Fruit fly (Drosophila melanogaster) whole organism, embryonic: Measurements from ENCODE around the gene CG42489.

ENCODE experiments used
- B-H1 ChIP-seq: fragments of 200-800 bp; sonication (Bioruptor generic); IDR thresholded peaks from 3 replicates; pipeline ENCODE4 v1.3.6; 2022; ENCODE audit warnings: missing biosample characterization, missing genetic modification characterization
- CG11247 ChIP-seq: fragments of 200-800 bp; sonication (Bioruptor generic); IDR thresholded peaks from 2 replicates; pipeline ENCODE4 v1.3.6; 2022; ENCODE audit warnings: missing biosample characterization, missing genetic modification characterization
- CG12942 ChIP-seq: fragments of 200-800 bp; sonication (Bioruptor generic); optimal IDR thresholded peaks from 3 replicates; lab custom pipeline; 2016; ENCODE audit warnings: missing biosample characterization, missing genetic modification characterization
- CG13287 ChIP-seq: fragments of 200-800 bp; sonication (Bioruptor generic); IDR thresholded peaks from 2 replicates; pipeline ENCODE4 v1.3.6; 2022; ENCODE audit warnings: missing biosample characterization, missing genetic modification characterization; ENCODE audit not compliant: partially characterized antibody
- CG14014 ChIP-seq: fragments of 200-800 bp; sonication (Bioruptor generic); IDR thresholded peaks from 2 replicates; pipeline ENCODE4 v1.3.6; 2022; ENCODE audit warnings: missing biosample characterization, missing genetic modification characterization
- CG16815 ChIP-seq: fragments of 200-800 bp; sonication (Bioruptor generic); optimal IDR thresholded peaks from 3 replicates; lab custom pipeline; 2017; ENCODE audit warnings: missing biosample characterization, mild to moderate bottlenecking, missing genetic modification characterization
- CG17802 ChIP-seq: fragments of 200-800 bp; sonication (Bioruptor generic); optimal IDR thresholded peaks from 2 replicates; lab custom pipeline; 2018; ENCODE audit warnings: missing biosample characterization, mild to moderate bottlenecking, missing genetic modification characterization, moderate library complexity
- CG2120 ChIP-seq: fragments of 200-800 bp; sonication (Bioruptor generic); optimal IDR thresholded peaks from 3 replicates; lab custom pipeline; 2016; ENCODE audit warnings: missing biosample characterization, missing genetic modification characterization
- CG34376 ChIP-seq: fragments of 200-800 bp; sonication (Bioruptor generic); optimal IDR thresholded peaks from 2 replicates; lab custom pipeline; 2018; ENCODE audit warnings: missing biosample characterization, mild to moderate bottlenecking, missing genetic modification characterization
- CG3838 ChIP-seq: fragments of 200-800 bp; sonication (Bioruptor generic); optimal IDR thresholded peaks from 3 replicates; lab custom pipeline; 2016; ENCODE audit warnings: missing biosample characterization, missing genetic modification characterization
- CG4707 ChIP-seq: fragments of 200-800 bp; sonication (Bioruptor generic); optimal IDR thresholded peaks from 2 replicates; lab custom pipeline; 2018; ENCODE audit warnings: missing biosample characterization, mild to moderate bottlenecking, missing genetic modification characterization, moderate library complexity
- CG6683 ChIP-seq: fragments of 200-800 bp; sonication (Bioruptor generic); optimal IDR thresholded peaks from 2 replicates; lab custom pipeline; 2017; ENCODE audit warnings: missing biosample characterization, mild to moderate bottlenecking, missing genetic modification characterization, missing genetic modification reagents
- CG6765 ChIP-seq: fragments of 200-800 bp; sonication (Bioruptor generic); optimal IDR thresholded peaks from 3 replicates; lab custom pipeline; 2017; ENCODE audit warnings: missing biosample characterization, mild to moderate bottlenecking, missing genetic modification characterization
- CG7987 ChIP-seq: fragments of 200-800 bp; sonication (Bioruptor generic); optimal IDR thresholded peaks from 2 replicates; lab custom pipeline; 2018; ENCODE audit warnings: missing biosample characterization, mild to moderate bottlenecking, missing genetic modification characterization, moderate library complexity
- CG8388 ChIP-seq: fragments of 200-800 bp; sonication (Bioruptor generic); optimal IDR thresholded peaks from 2 replicates; lab custom pipeline; 2019; ENCODE audit warnings: missing biosample characterization, mild to moderate bottlenecking, missing genetic modification characterization, moderate library complexity
- Dbx ChIP-seq: fragments of 200-800 bp; sonication (Bioruptor generic); IDR thresholded peaks from 3 replicates; pipeline ENCODE4 v1.3.6; 2022; ENCODE audit warnings: missing biosample characterization, missing genetic modification characterization
- Elba2 ChIP-seq: fragments of 200-800 bp; sonication (Bioruptor generic); optimal IDR thresholded peaks from 3 replicates; lab custom pipeline; 2016; ENCODE audit warnings: missing biosample characterization, missing genetic modification characterization
- Ets65A ChIP-seq: fragments of 200-800 bp; sonication (Bioruptor generic); peaks from one replicate; lab custom pipeline; 2016; ENCODE audit warnings: missing biosample characterization, missing genetic modification characterization
- HHEX ChIP-seq: fragments of 200-800 bp; sonication (Bioruptor generic); optimal IDR thresholded peaks from 3 replicates; lab custom pipeline; 2017; ENCODE audit warnings: missing biosample characterization, mild to moderate bottlenecking, missing genetic modification characterization, missing genetic modification reagents
- Lhr ChIP-seq: fragments of 200-800 bp; sonication (Bioruptor generic); optimal IDR thresholded peaks from 3 replicates; lab custom pipeline; 2017; ENCODE audit warnings: mild to moderate bottlenecking, missing biosample characterization, missing genetic modification reagents, missing genetic modification characterization
- Mes4 ChIP-seq: fragments of 200-800 bp; sonication (Bioruptor generic); optimal IDR thresholded peaks from 2 replicates; lab custom pipeline; 2016; ENCODE audit warnings: missing biosample characterization, missing genetic modification characterization
- NFAT ChIP-seq: fragments of 200-800 bp; sonication (Bioruptor generic); IDR thresholded peaks from 2 replicates; pipeline ENCODE4 v1.3.6; 2022; ENCODE audit warnings: missing biosample characterization, missing genetic modification characterization
- Nf-YA ChIP-seq: fragments of 200-800 bp; sonication (Bioruptor generic); IDR thresholded peaks from 2 replicates; pipeline ENCODE4 v1.3.6; 2022; ENCODE audit warnings: missing biosample characterization, missing genetic modification characterization
- Nf-YC ChIP-seq: fragments of 200-800 bp; optimal IDR thresholded peaks from 3 replicates; lab custom pipeline; 2019; ENCODE audit warnings: missing biosample characterization, mild to moderate bottlenecking, missing genetic modification characterization, moderate library complexity
- Oli ChIP-seq: fragments of 200-800 bp; sonication (Bioruptor generic); optimal IDR thresholded peaks from 2 replicates; lab custom pipeline; 2018; ENCODE audit warnings: missing biosample characterization, mild to moderate bottlenecking, missing genetic modification characterization, moderate library complexity
- Stat92E ChIP-seq, 3 experiments: fragments of >200 bp in 2 of 3; fragments of 200-800 bp in 1 of 3; sonication (Bioruptor generic) in 1 of 3; optimal IDR thresholded peaks; 2 replicates each; lab custom pipeline; 2017 to 2019; ENCODE audit warnings: missing biosample characterization in 3 of 3, missing genetic modification characterization in 3 of 3, mild to moderate bottlenecking in 1 of 3, moderate library complexity in 1 of 3
- Xbp1 ChIP-seq: fragments of 200-800 bp; sonication (Bioruptor generic); optimal IDR thresholded peaks from 3 replicates; lab custom pipeline; 2016; ENCODE audit warnings: missing biosample characterization, mild to moderate bottlenecking, missing genetic modification characterization
- ash1 ChIP-seq: fragments of 200-800 bp; sonication (Bioruptor generic); optimal IDR thresholded peaks from 2 replicates; lab custom pipeline; 2018; ENCODE audit warnings: missing biosample characterization, mild to moderate bottlenecking, missing genetic modification characterization
- chinmo ChIP-seq: fragments of 200-800 bp; sonication (Bioruptor generic); IDR thresholded peaks from 4 replicates; pipeline ENCODE4 v1.3.6; 2022; ENCODE audit warnings: missing biosample characterization, missing genetic modification characterization; ENCODE audit not compliant: partially characterized antibody
- da ChIP-seq: fragments of 200-800 bp; sonication (Bioruptor generic); optimal IDR thresholded peaks from 2 replicates; lab custom pipeline; 2016; ENCODE audit warnings: missing biosample characterization, missing genetic modification characterization
- dysf ChIP-seq: fragments of 200-800 bp; sonication (Bioruptor generic); IDR thresholded peaks from 3 replicates; pipeline ENCODE4 v1.3.6; 2022; ENCODE audit warnings: missing biosample characterization, missing genetic modification characterization
- esg ChIP-seq: fragments of 200-800 bp; sonication (Bioruptor generic); conservative IDR thresholded peaks from 2 replicates; pipeline ENCODE4 v1.3.6; 2022; ENCODE audit warnings: missing biosample characterization, missing genetic modification characterization
- fu2 ChIP-seq: fragments of 200-800 bp; sonication (Bioruptor generic); optimal IDR thresholded peaks from 2 replicates; lab custom pipeline; 2016; ENCODE audit warnings: missing biosample characterization, missing genetic modification characterization
- gce ChIP-seq: fragments of 200-800 bp; sonication (Bioruptor generic); IDR thresholded peaks from 3 replicates; pipeline ENCODE4 v1.3.6; 2022; ENCODE audit warnings: missing biosample characterization, missing genetic modification characterization
- gsb ChIP-seq: fragments of 200-800 bp; sonication (Bioruptor generic); IDR thresholded peaks from 2 replicates; pipeline ENCODE4 v1.3.6; 2022; ENCODE audit warnings: missing biosample characterization, missing genetic modification characterization
- gt ChIP-seq: fragments of 200-800 bp; sonication (Bioruptor generic); IDR thresholded peaks from 2 replicates; pipeline ENCODE4 v1.3.6; 2022; ENCODE audit warnings: missing biosample characterization, missing genetic modification characterization
- ham ChIP-seq: fragments of 200-800 bp; sonication (Bioruptor generic); IDR thresholded peaks from 2 replicates; pipeline ENCODE4 v1.3.6; 2022; ENCODE audit warnings: missing biosample characterization, missing genetic modification characterization
- hkb ChIP-seq, 2 experiments: fragments of 200-800 bp in 1 of 2; fragments of >200 bp in 1 of 2; sonication (Bioruptor generic) in 1 of 2; IDR thresholded peaks in 1 of 2; optimal IDR thresholded peaks in 1 of 2; 2 replicates each; pipeline versions ENCODE4 v1.3.6 to Lab custom; 2017 to 2022; ENCODE audit warnings: missing biosample characterization in 1 of 2, missing genetic modification characterization in 1 of 2
- nerfin-1 ChIP-seq: fragments of 200-800 bp; sonication (Bioruptor generic); optimal IDR thresholded peaks from 3 replicates; lab custom pipeline; 2019; ENCODE audit warnings: missing biosample characterization, mild to moderate bottlenecking, missing genetic modification characterization, moderate library complexity
- odd ChIP-seq: fragments of 200-800 bp; sonication (Bioruptor generic); optimal IDR thresholded peaks from 2 replicates; lab custom pipeline; 2017; ENCODE audit warnings: missing biosample characterization, mild to moderate bottlenecking, missing genetic modification characterization
- pfk ChIP-seq: fragments of 200-800 bp; sonication (Bioruptor generic); optimal IDR thresholded peaks from 2 replicates; lab custom pipeline; 2018; ENCODE audit warnings: missing biosample characterization, mild to moderate bottlenecking, missing genetic modification characterization, moderate library complexity
- so ChIP-seq: fragments of 200-800 bp; sonication (Bioruptor generic); IDR thresholded peaks from 3 replicates; pipeline ENCODE4 v1.3.6; 2022; ENCODE audit warnings: missing biosample characterization, missing genetic modification characterization
- sob ChIP-seq: fragments of 200-800 bp; sonication (Bioruptor generic); IDR thresholded peaks from 2 replicates; pipeline ENCODE4 v1.3.6; 2022; ENCODE audit warnings: missing biosample characterization, missing genetic modification characterization
- usp ChIP-seq: fragments of >200 bp; optimal IDR thresholded peaks from 2 replicates; lab custom pipeline; 2017; ENCODE audit warnings: missing biosample characterization, missing genetic modification characterization
- wor ChIP-seq: fragments of 200-800 bp; sonication (Bioruptor generic); IDR thresholded peaks from 2 replicates; pipeline ENCODE4 v1.3.6; 2022; ENCODE audit warnings: missing biosample characterization, missing genetic modification characterization
- yki ChIP-seq: fragments of >200 bp; optimal IDR thresholded peaks from 3 replicates; lab custom pipeline; 2018

The CG42489 gene

dm6 chr3R:8659907-8660660 is 5.5 kb upstream of the CG42489 start (continued):
- peak; percentile 84 for TF ChIP-seq Ets65A (GFP tag; lab: Kevin White, UChicago)
- TF ChIP-seq Stat92E (GFP tag; optimal IDR thresholded peaks at IDR 0.05; lab: Kevin White, UChicago), result peak in 1 of 3 experiments; percentile 59
- peak; percentile 35; the same call in 1 of the 2 replicates for TF ChIP-seq CG11247 (GFP tag; lab: Robert Waterston, UW)
- 0 out of 2 replicates have a peak, but pooled peaks have one; percentile 39 for TF ChIP-seq CG14014 (GFP tag; lab: Robert Waterston, UW)
- TF ChIP-seq usp (GFP tag; lab: Kevin White, UChicago), result no peak
- no peak for TF ChIP-seq CG16815 (GFP tag; lab: Kevin White, UChicago)
- TF ChIP-seq Nf-YC, result peak; percentile 54
- peak; percentile 42 for TF ChIP-seq CG2120 (GFP tag; lab: Kevin White, UChicago)
- no peak for TF ChIP-seq gt (GFP tag; lab: Robert Waterston, UW)
- no peak for TF ChIP-seq wor (GFP tag; lab: Robert Waterston, UW)
- peak; percentile 80; the same call in 2 of the 3 replicates for TF ChIP-seq Dbx (GFP tag; lab: Robert Waterston, UW)
- TF ChIP-seq Xbp1 (GFP tag; lab: Kevin White, UChicago), result peak; percentile 61
- TF ChIP-seq Elba2, result peak; percentile 2
- peak; percentile 30 for TF ChIP-seq CG12942 (GFP tag; lab: Kevin White, UChicago)
- TF ChIP-seq gce (GFP tag; lab: Robert Waterston, UW), result peak; percentile 49; the same call in 1 of the 3 replicates
- TF ChIP-seq CG6765, result peak; percentile 48
- TF ChIP-seq nerfin-1 (tag; lab: Kevin White, UChicago), result peak; percentile 39

dm6 chr3R:8659200-8659897 is 4.8 kb upstream of the CG42489 start:
- TF ChIP-seq Mes4 (GFP tag; lab: Kevin White, UChicago) (no peak), fu2 (peak; percentile 29), sob (GFP tag; lab: Robert Waterston, UW) (peak; percentile 44), CG3838 (GFP tag; lab: Kevin White, UChicago) (peak; percentile 37), CG17802 (tag; lab: Kevin White, UChicago) (no peak), gsb (GFP tag; lab: Robert Waterston, UW) (peak; percentile 40; the same call in 1 of the 2 replicates), yki (lab: Kevin White, UChicago) (no peak), ash1 (GFP tag; lab: Kevin White, UChicago) (peak; percentile 17), hkb (optimal IDR thresholded peaks at IDR 0.05; lab: Kevin White, UChicago) (no peak), hkb (GFP tag; IDR thresholded peaks at IDR 0.05; lab: Robert Waterston, UW) (peak; percentile 40; the same call in 1 of the 2 replicates), chinmo (peak; percentile 21; the same call in 2 of the 4 replicates), CG6683 (peak; percentile 6), CG4707 (GFP tag; lab: Kevin White, UChicago) (peak; percentile 37), da (GFP tag; lab: Kevin White, UChicago) (no peak), usp (GFP tag; lab: Kevin White, UChicago) (no peak), esg (peak; percentile 28; the same call in 1 of the 2 replicates), CG13287 (GFP tag; lab: Robert Waterston, UW) (no peak; the same call in 1 of the 2 replicates), HHEX (GFP tag; lab: Kevin White, UChicago) (peak; percentile 69), pfk (peak; percentile 43), CG34376 (GFP tag; lab: Kevin White, UChicago) (peak; percentile 78), CG8388 (GFP tag; lab: Kevin White, UChicago) (peak; percentile 31), dysf (peak; percentile 63), CG7987 (GFP tag; lab: Kevin White, UChicago) (peak; percentile 37), B-H1 (GFP tag; lab: Robert Waterston, UW) (peak; percentile 20; the same call in 1 of the 3 replicates), Oli (tag; lab: Kevin White, UChicago) (peak; percentile 50), odd (GFP tag; lab: Kevin White, UChicago) (peak; percentile 22), Nf-YA (peak; percentile 40; the same call in 1 of the 2 replicates), NFAT (GFP tag; lab: Robert Waterston, UW) (peak; percentile 90), wor (GFP tag; lab: Robert Waterston, UW) (no peak), Lhr (GFP tag; lab: Kevin White, UChicago) (no peak), ham (GFP tag; lab: Robert Waterston, UW) (no peak), so (GFP tag; lab: Robert Waterston, UW) (no peak)
